Fruit fly (Drosophila melanogaster): ENCODE results near the gene CG9692.

The CG9692 gene

DNA sequence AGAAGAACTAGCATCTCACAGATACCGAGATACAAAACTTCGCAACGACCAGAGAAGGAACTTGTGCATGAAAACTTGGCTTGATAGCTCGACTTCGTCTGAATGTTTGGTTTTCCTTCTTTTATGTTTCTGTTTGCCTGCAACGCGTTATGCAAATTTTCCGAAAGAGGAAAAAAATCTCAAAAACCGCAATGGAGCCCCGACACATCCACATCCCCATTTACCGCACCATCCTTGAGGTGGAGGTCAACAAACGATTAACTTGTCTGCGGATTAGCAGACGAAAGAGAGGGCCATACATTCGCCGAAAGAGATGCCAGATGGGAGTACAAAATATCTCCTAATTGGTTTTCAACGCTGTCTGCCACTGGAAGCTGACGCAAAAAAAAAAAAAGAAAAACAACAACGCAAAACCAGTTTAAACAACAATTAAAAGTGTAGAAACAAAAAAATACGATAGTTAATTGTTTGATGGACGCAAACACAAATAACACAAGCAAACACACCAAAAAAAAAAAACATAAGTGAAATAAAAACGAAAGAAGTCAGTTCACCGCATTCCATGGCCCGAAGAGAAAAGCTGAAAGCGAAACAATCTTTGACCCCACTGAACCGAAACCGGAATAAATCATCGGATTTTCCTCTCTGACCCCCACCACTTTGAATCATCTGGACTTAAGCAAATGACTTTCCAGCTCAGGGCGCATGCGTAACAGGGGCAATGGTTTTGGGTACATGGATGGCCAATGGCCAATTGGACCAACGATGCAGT lies 9.5 kb upstream of the CG9692 start:
- TF ChIP-seq jim (GFP tag; optimal IDR thresholded peaks at IDR 0.05) (no peak), psq (GFP tag; optimal IDR thresholded peaks at IDR 0.05) (no peak), tai (GFP tag; optimal IDR thresholded peaks at IDR 0.05) (no peak), ey (GFP tag; optimal IDR thresholded peaks at IDR 0.05) (no peak), Sp1 (GFP tag; optimal IDR thresholded peaks at IDR 0.05) (no peak), Dif (GFP tag; optimal IDR thresholded peaks at IDR 0.05; ENCODE audit: partially characterized antibody) (no peak), Hr78 (GFP tag; optimal IDR thresholded peaks at IDR 0.05) (no peak)

DNA sequence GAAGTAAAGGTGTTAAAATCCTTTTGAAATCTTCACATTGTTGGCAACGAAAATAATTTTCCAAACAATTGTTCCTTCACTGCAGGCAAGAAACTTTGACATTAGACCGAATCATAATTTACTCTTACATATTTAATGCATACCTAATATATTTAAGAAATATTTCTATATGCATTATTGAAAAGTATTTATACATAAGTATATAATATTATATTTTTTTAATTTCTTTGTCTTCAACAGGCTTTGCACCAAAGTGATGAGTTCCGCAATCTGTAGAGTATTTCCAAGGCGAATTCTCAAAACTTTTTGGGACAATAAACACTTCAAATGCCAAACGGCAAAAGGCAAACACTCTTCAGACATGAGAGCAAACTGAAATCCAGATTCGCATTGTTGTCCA lies 7.7 kb upstream of the CG9692 start:
- TF ChIP-seq foxo (GFP tag; optimal IDR thresholded peaks at IDR 0.05) (peak in 1 of 2 experiments; percentile 41), Sp1 (GFP tag; optimal IDR thresholded peaks at IDR 0.05) (peak; percentile 37), Hr78 (GFP tag; optimal IDR thresholded peaks at IDR 0.05) (no peak), h (GFP tag; optimal IDR thresholded peaks at IDR 0.05) (peak; percentile 33), Hnf4 (GFP tag; optimal IDR thresholded peaks at IDR 0.05) (no peak), psq (GFP tag; optimal IDR thresholded peaks at IDR 0.05) (peak; percentile 39), ey (GFP tag; optimal IDR thresholded peaks at IDR 0.05) (no peak), Jra (GFP tag; optimal IDR thresholded peaks at IDR 0.05) (no peak), tai (GFP tag; optimal IDR thresholded peaks at IDR 0.05) (no peak), Myc (optimal IDR thresholded peaks at IDR 0.05) (no peak), lola (GFP tag; optimal IDR thresholded peaks at IDR 0.05) (no peak), CG32264 (GFP tag; optimal IDR thresholded peaks at IDR 0.05) (no peak), dsf (GFP tag; optimal IDR thresholded peaks at IDR 0.05; ENCODE audit: borderline replicate concordance) (no peak), brk (GFP tag; optimal IDR thresholded peaks at IDR 0.05) (peak; percentile 10), HLH106 (tag; optimal IDR thresholded peaks at IDR 0.05) (peak; percentile 56), Rel (GFP tag; optimal IDR thresholded peaks at IDR 0.05) (no peak), Rel (tag; optimal IDR thresholded peaks at IDR 0.05) (no peak), N (GFP tag; optimal IDR thresholded peaks at IDR 0.05) (no peak), rgr (GFP tag; optimal IDR thresholded peaks at IDR 0.05) (peak; percentile 28), Mio (GFP tag; optimal IDR thresholded peaks at IDR 0.05) (no peak), sage (GFP tag; optimal IDR thresholded peaks at IDR 0.05) (no peak), sv (GFP tag; optimal IDR thresholded peaks at IDR 0.05) (no peak), dl (GFP tag; optimal IDR thresholded peaks at IDR 0.05; ENCODE audit: insufficient read depth in 1 of 2, partially characterized antibody in 2 of 2) (no peak), jim (GFP tag; optimal IDR thresholded peaks at IDR 0.05) (no peak), woc (GFP tag; optimal IDR thresholded peaks at IDR 0.05) (no peak), CG9705 (GFP tag; optimal IDR thresholded peaks at IDR 0.05) (no peak), GATAd (GFP tag; optimal IDR thresholded peaks at IDR 0.05) (no peak), CrebA (GFP tag; optimal IDR thresholded peaks at IDR 0.05; ENCODE audit: borderline replicate concordance) (no peak), OdsH (GFP tag; optimal IDR thresholded peaks at IDR 0.05) (peak; percentile 27), dmrt93B (GFP tag; optimal IDR thresholded peaks at IDR 0.05) (no peak), br (GFP tag; optimal IDR thresholded peaks at IDR 0.05) (no peak)

DNA sequence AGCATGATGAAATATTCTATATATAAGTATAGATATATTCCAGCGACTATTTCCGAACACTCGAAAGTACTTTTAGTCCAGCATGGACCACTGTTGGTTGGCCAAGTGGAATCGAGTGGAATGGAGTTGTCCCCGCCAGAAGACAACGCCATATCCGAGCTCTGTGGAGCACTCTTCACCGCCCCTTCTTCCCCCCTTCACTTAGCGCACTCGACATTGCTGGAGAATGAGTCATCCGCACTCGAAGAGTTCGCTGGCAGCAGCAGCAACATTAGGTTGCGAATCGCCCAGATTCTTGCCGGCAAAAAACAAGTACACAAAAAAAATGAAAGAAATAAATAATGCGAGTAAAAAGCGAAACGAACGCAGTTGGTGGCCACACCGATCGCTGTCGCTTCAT lies 6.7 kb upstream of the CG9692 start:
- no peak for TF ChIP-seq GATAd (GFP tag; optimal IDR thresholded peaks at IDR 0.05)
- no peak for TF ChIP-seq HLH106 (tag; optimal IDR thresholded peaks at IDR 0.05)
- TF ChIP-seq br (GFP tag; optimal IDR thresholded peaks at IDR 0.05): no peak
- TF ChIP-seq sv (GFP tag; optimal IDR thresholded peaks at IDR 0.05): no peak
- no peak for TF ChIP-seq jim (GFP tag; optimal IDR thresholded peaks at IDR 0.05)
- no peak for TF ChIP-seq Sp1 (GFP tag; optimal IDR thresholded peaks at IDR 0.05)

DNA sequence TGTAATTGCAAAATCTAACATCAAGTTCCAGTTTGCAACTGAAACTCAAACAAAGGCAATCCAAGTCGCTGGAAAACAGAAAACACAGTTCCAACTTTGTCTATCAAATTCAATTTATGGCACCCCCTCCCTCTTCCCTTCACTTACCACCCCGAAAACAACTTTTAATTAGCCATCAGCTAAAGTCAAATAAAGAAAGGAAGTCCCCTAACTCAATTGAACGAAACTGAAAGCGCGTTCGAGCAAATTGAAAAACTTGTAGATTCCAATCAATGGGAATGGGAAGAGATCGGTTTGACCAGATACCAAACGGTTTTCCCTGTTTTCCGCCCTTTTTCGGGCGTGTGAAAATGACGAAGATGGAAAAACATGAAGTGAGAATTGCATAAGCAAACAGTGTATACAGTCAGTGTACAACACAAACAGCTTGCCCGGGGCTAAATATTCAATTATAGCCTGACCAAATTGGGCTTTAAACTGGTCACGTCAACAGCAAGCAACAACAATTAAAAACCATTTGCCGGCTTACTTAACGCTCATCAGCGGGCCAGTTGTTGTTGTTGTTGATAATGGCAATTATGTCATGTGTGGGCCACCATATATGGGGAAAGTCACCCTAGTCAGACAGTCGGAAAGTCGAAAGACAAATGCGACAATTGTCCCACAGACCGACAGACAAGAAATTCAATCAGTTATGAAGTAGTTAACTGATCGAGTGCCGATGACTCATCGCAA lies 5.3 kb upstream of the CG9692 start:
- TF ChIP-seq rgr (GFP tag; optimal IDR thresholded peaks at IDR 0.05) (no peak), Rel (GFP tag; optimal IDR thresholded peaks at IDR 0.05) (no peak), Rel (tag; optimal IDR thresholded peaks at IDR 0.05) (peak; percentile 72), Jra (GFP tag; optimal IDR thresholded peaks at IDR 0.05) (no peak)

Data from whole organism, wandering third instar larva.